Worm (Caenorhabditis elegans) whole organism, L1 larva: ENCODE results near the gene fbxa-6.

ENCODE experiments used
- ama-1 ChIP-seq: fragments of 150-350 bp; optimal IDR thresholded peaks from 2 replicates; lab custom pipeline; 2014
- ceh-82 ChIP-seq, 3 experiments: fragments of 150-350 bp in 1 of 3; sonication (generic microtip) in 2 of 3; optimal IDR thresholded peaks; 2 replicates each; lab custom pipeline; 2014 to 2017; ENCODE audit warnings: missing biosample characterization in 3 of 3, missing genetic modification characterization in 3 of 3
- elt-2 ChIP-seq: sonication (generic microtip); optimal IDR thresholded peaks from 2 replicates; lab custom pipeline; 2016; ENCODE audit warnings: missing genetic modification characterization, mild to moderate bottlenecking, inconsistent platforms, missing compliant biosample characterization, missing genetic modification reagents
- elt-3 ChIP-seq, 6 experiments: fragments of 150-350 bp in 1 of 6; sonication (generic microtip); optimal IDR thresholded peaks; 2 replicates each; lab custom pipeline; 2017 to 2018; ENCODE audit warnings: missing biosample characterization in 6 of 6, missing genetic modification characterization in 6 of 6, inconsistent platforms in 1 of 6
- hlh-4 ChIP-seq: sonication (generic microtip); optimal IDR thresholded peaks from 2 replicates; lab custom pipeline; 2016; ENCODE audit warnings: mild to moderate bottlenecking, missing genetic modification characterization, missing compliant biosample characterization
- lin-15B ChIP-seq: fragments of 150-350 bp; sonication (generic microtip); optimal IDR thresholded peaks from 3 replicates; lab custom pipeline; 2014; ENCODE audit warnings: missing biosample characterization, missing genetic modification characterization
- nhr-12 ChIP-seq: sonication (generic microtip); optimal IDR thresholded peaks from 2 replicates; lab custom pipeline; 2017; ENCODE audit warnings: missing biosample characterization, missing genetic modification characterization
- pag-3 ChIP-seq: sonication (generic microtip); optimal IDR thresholded peaks from 2 replicates; lab custom pipeline; 2017; ENCODE audit warnings: missing genetic modification characterization, mild to moderate bottlenecking, missing compliant biosample characterization, antibody characterized with exemption, borderline replicate concordance; ENCODE audit not compliant: insufficient read depth
- sox-4 ChIP-seq: sonication (generic microtip); optimal IDR thresholded peaks from 2 replicates; lab custom pipeline; 2016; ENCODE audit warnings: missing genetic modification characterization, missing compliant biosample characterization
- xbp-1 ChIP-seq: sonication (generic microtip); optimal IDR thresholded peaks from 2 replicates; lab custom pipeline; 2016; ENCODE audit warnings: missing genetic modification characterization, missing compliant biosample characterization
- ztf-11 ChIP-seq, 2 experiments: sonication (generic microtip); optimal IDR thresholded peaks; 2 replicates each; lab custom pipeline; 2016 to 2017; ENCODE audit warnings: missing genetic modification characterization in 2 of 2, missing biosample characterization in 1 of 2, missing compliant biosample characterization in 1 of 2

DNA sequence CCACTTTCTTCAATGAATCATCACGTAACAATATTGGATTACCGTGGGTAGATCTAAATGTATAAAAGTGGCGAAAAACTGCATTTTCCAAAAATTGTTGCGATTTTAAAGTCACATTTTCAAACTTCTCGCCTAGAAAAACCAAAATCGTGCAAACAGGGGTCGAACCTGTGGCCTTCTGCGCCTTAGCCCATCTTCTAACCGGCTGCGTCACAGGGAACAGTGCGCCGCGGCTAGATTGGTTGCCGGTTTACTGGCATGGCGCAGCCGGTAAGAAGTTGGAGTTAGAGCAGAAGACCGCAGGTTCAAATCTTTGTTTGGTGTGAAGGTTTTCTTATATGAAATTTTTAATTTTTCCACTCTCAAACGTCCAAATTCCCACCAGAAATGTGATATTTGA, 46.2 kb upstream of the fbxa-6 start:
- TF ChIP-seq ama-1 (lab: Kevin White, UChicago) (no peak), hlh-4 (tag; lab: Kevin White, UChicago) (no peak), nhr-12 (tag; lab: Kevin White, UChicago) (no peak), xbp-1 (no peak), sox-4 (tag; lab: Kevin White, UChicago) (no peak), elt-3 (tag; optimal IDR thresholded peaks at IDR 0.05; lab: Kevin White, UChicago) (no peak), lin-15B (tag; lab: Kevin White, UChicago) (no peak), pag-3 (no peak), elt-2 (tag; lab: Kevin White, UChicago) (no peak), ztf-11 (tag; optimal IDR thresholded peaks at IDR 0.05; lab: Kevin White, UChicago) (no peak), ceh-82 (tag; optimal IDR thresholded peaks at IDR 0.05; lab: Kevin White, UChicago) (no peak)
